Worm (Caenorhabditis elegans): ENCODE results near the gene ZK354.2.

The ZK354.2 gene

ce11 chrIV:5364135-5364609, 51.0 kb downstream of the ZK354.2 start, which contains the start of the genes hda-6 and F41H10.4:
hda-6 (minus strand) TSS chrIV:5364306.
F41H10.4 (plus strand) TSS chrIV:5364559.
- TF ChIP-seq tbx-8 (GFP tag; optimal IDR thresholded peaks at IDR 0.05) (no peak), nhr-237 (tag; optimal IDR thresholded peaks at IDR 0.05) (peak; percentile 4), lin-13 (tag; optimal IDR thresholded peaks at IDR 0.05) (peak; percentile 70), mls-2 (tag; optimal IDR thresholded peaks at IDR 0.05) (no peak), snpc-4 (tag; optimal IDR thresholded peaks at IDR 0.05) (no peak), blmp-1 (tag; optimal IDR thresholded peaks at IDR 0.05) (no peak), elt-1 (tag; optimal IDR thresholded peaks at IDR 0.05; ENCODE audit: borderline replicate concordance, insufficient read depth) (no peak), mep-1 (tag; optimal IDR thresholded peaks at IDR 0.05) (peak; percentile 29), lsy-2 (tag; optimal IDR thresholded peaks at IDR 0.05) (peak; percentile 61)

Measured in whole organism, mixed stage, embryonic.